Fruit fly (Drosophila melanogaster) whole organism, embryonic: Measurements from ENCODE around the gene CG13840.

Source experiments
- Aef1 ChIP-seq: fragments of 200-800 bp; sonication (Bioruptor generic); IDR thresholded peaks from 3 replicates; pipeline ENCODE4 v1.3.6; 2022; ENCODE audit warnings: missing biosample characterization, missing genetic modification characterization
- Atf6 ChIP-seq: fragments of 200-800 bp; sonication (Bioruptor generic); IDR thresholded peaks from 2 replicates; pipeline ENCODE4 v1.3.6; 2022; ENCODE audit warnings: missing biosample characterization, missing genetic modification characterization
- B-H1 ChIP-seq: fragments of 200-800 bp; sonication (Bioruptor generic); IDR thresholded peaks from 3 replicates; pipeline ENCODE4 v1.3.6; 2022; ENCODE audit warnings: missing biosample characterization, missing genetic modification characterization
- B-H2 ChIP-seq: fragments of 200-800 bp; sonication (Bioruptor generic); optimal IDR thresholded peaks from 2 replicates; lab custom pipeline; 2018; ENCODE audit warnings: missing biosample characterization, mild to moderate bottlenecking, missing genetic modification characterization
- Bgb ChIP-seq: fragments of 200-800 bp; sonication (Bioruptor generic); IDR thresholded peaks from 2 replicates; pipeline ENCODE4 v1.3.6; 2022; ENCODE audit warnings: missing biosample characterization, missing genetic modification characterization; ENCODE audit not compliant: partially characterized antibody
- CG13894 ChIP-seq: fragments of 200-800 bp; sonication (Bioruptor generic); optimal IDR thresholded peaks from 3 replicates; lab custom pipeline; 2018; ENCODE audit warnings: missing biosample characterization, mild to moderate bottlenecking, missing genetic modification characterization, moderate library complexity
- CG14710 ChIP-seq: fragments of 200-800 bp; sonication (Bioruptor generic); optimal IDR thresholded peaks from 3 replicates; lab custom pipeline; 2019; ENCODE audit warnings: missing biosample characterization, mild to moderate bottlenecking, missing genetic modification characterization, moderate library complexity
- CG15011 ChIP-seq: fragments of 200-800 bp; sonication (Bioruptor generic); optimal IDR thresholded peaks from 3 replicates; lab custom pipeline; 2018; ENCODE audit warnings: missing biosample characterization, mild to moderate bottlenecking, missing genetic modification characterization
- CG17385 ChIP-seq: fragments of 200-800 bp; sonication (Bioruptor generic); optimal IDR thresholded peaks from 3 replicates; lab custom pipeline; 2018; ENCODE audit warnings: missing biosample characterization, mild to moderate bottlenecking, missing genetic modification characterization
- CG18764 ChIP-seq: fragments of 200-800 bp; sonication (Bioruptor generic); optimal IDR thresholded peaks from 3 replicates; lab custom pipeline; 2016; ENCODE audit warnings: missing biosample characterization, missing genetic modification characterization
- CG2889 ChIP-seq: fragments of 200-800 bp; sonication (Bioruptor generic); IDR thresholded peaks from 3 replicates; pipeline ENCODE4 v1.3.6; 2022; ENCODE audit warnings: missing biosample characterization, missing genetic modification characterization
- CG30431 ChIP-seq: fragments of 200-800 bp; sonication (Bioruptor generic); optimal IDR thresholded peaks from 2 replicates; lab custom pipeline; 2017; ENCODE audit warnings: missing biosample characterization, missing genetic modification characterization
- CG4360 ChIP-seq: fragments of 200-800 bp; sonication (Bioruptor generic); IDR thresholded peaks from 2 replicates; pipeline ENCODE4 v1.3.6; 2022; ENCODE audit warnings: missing biosample characterization, missing genetic modification characterization
- CG7745 ChIP-seq: fragments of 200-800 bp; sonication (Bioruptor generic); optimal IDR thresholded peaks from 2 replicates; lab custom pipeline; 2018; ENCODE audit warnings: missing biosample characterization, mild to moderate bottlenecking, missing genetic modification characterization, moderate library complexity
- CG8924 ChIP-seq: fragments of 200-800 bp; optimal IDR thresholded peaks from 3 replicates; lab custom pipeline; 2019; ENCODE audit warnings: missing biosample characterization, mild to moderate bottlenecking, missing genetic modification characterization, moderate library complexity
- CG9437 ChIP-seq: fragments of 200-800 bp; sonication (Bioruptor generic); optimal IDR thresholded peaks from 2 replicates; lab custom pipeline; 2018; ENCODE audit warnings: missing biosample characterization, mild to moderate bottlenecking, missing genetic modification characterization
- CkIIα-i1 ChIP-seq: fragments of 200-800 bp; sonication (Bioruptor generic); IDR thresholded peaks from 2 replicates; pipeline ENCODE4 v1.3.6; 2022; ENCODE audit warnings: missing biosample characterization, missing genetic modification characterization
- D ChIP-seq, 2 experiments: fragments of 200-800 bp in 1 of 2; fragments of >200 bp in 1 of 2; sonication (Bioruptor generic) in 1 of 2; optimal IDR thresholded peaks; 2 replicates in 1 of 2; 3 replicates in 1 of 2; lab custom pipeline; 2017; ENCODE audit warnings: mild to moderate bottlenecking in 1 of 2, missing biosample characterization in 1 of 2, missing genetic modification characterization in 1 of 2, missing genetic modification reagents in 1 of 2
- Dip2 ChIP-seq: fragments of 200-800 bp; sonication (Bioruptor generic); IDR thresholded peaks from 2 replicates; pipeline ENCODE4 v1.3.6; 2022; ENCODE audit warnings: missing biosample characterization, missing genetic modification characterization
- Doc3 ChIP-seq: fragments of 200-800 bp; sonication (Bioruptor generic); IDR thresholded peaks from 3 replicates; pipeline ENCODE4 v1.3.6; 2022; ENCODE audit warnings: missing biosample characterization, missing genetic modification characterization; ENCODE audit not compliant: partially characterized antibody
- Ets65A ChIP-seq: fragments of 200-800 bp; sonication (Bioruptor generic); peaks from one replicate; lab custom pipeline; 2016; ENCODE audit warnings: missing biosample characterization, missing genetic modification characterization
- Hmx ChIP-seq: fragments of 200-800 bp; sonication (Bioruptor generic); optimal IDR thresholded peaks from 2 replicates; lab custom pipeline; 2016; ENCODE audit warnings: missing biosample characterization, missing genetic modification characterization
- MBD-R2 ChIP-seq: fragments of 200-800 bp; sonication (Bioruptor generic); IDR thresholded peaks from 2 replicates; pipeline ENCODE4 v1.3.6; 2022; ENCODE audit warnings: missing biosample characterization, missing genetic modification characterization
- Side ChIP-seq: fragments of 200-800 bp; sonication (Bioruptor generic); optimal IDR thresholded peaks from 2 replicates; lab custom pipeline; 2016; ENCODE audit warnings: missing biosample characterization, missing genetic modification characterization
- Sox100B ChIP-seq: fragments of 200-800 bp; sonication (Bioruptor generic); optimal IDR thresholded peaks from 3 replicates; lab custom pipeline; 2018; ENCODE audit warnings: missing biosample characterization, mild to moderate bottlenecking, missing genetic modification characterization
- Sry-δ ChIP-seq: fragments of 200-800 bp; sonication (Bioruptor generic); optimal IDR thresholded peaks from 2 replicates; lab custom pipeline; 2016; ENCODE audit warnings: missing biosample characterization, missing genetic modification characterization
- YL-1 ChIP-seq: fragments of 200-800 bp; sonication (Bioruptor generic); optimal IDR thresholded peaks from 3 replicates; lab custom pipeline; 2017; ENCODE audit warnings: missing biosample characterization, mild to moderate bottlenecking, missing genetic modification characterization
- abd-A ChIP-seq: fragments of 200-800 bp; sonication (Bioruptor generic); optimal IDR thresholded peaks from 3 replicates; lab custom pipeline; 2019; ENCODE audit warnings: missing biosample characterization, mild to moderate bottlenecking, missing genetic modification characterization, moderate library complexity
- al ChIP-seq: fragments of 200-800 bp; sonication (Bioruptor generic); IDR thresholded peaks from 2 replicates; pipeline ENCODE4 v1.3.6; 2022; ENCODE audit warnings: missing biosample characterization, missing genetic modification characterization
- ash1 ChIP-seq: fragments of 200-800 bp; sonication (Bioruptor generic); optimal IDR thresholded peaks from 2 replicates; lab custom pipeline; 2018; ENCODE audit warnings: missing biosample characterization, mild to moderate bottlenecking, missing genetic modification characterization
- az2 ChIP-seq: fragments of 200-800 bp; sonication (Bioruptor generic); optimal IDR thresholded peaks from 3 replicates; lab custom pipeline; 2016; ENCODE audit warnings: missing biosample characterization, missing genetic modification characterization
- chinmo ChIP-seq: fragments of 200-800 bp; sonication (Bioruptor generic); IDR thresholded peaks from 4 replicates; pipeline ENCODE4 v1.3.6; 2022; ENCODE audit warnings: missing biosample characterization, missing genetic modification characterization; ENCODE audit not compliant: partially characterized antibody
- dmrt11E ChIP-seq: fragments of 200-800 bp; sonication (Bioruptor generic); optimal IDR thresholded peaks from 3 replicates; lab custom pipeline; 2018; ENCODE audit warnings: missing biosample characterization, mild to moderate bottlenecking, missing genetic modification characterization, moderate library complexity
- fd102C ChIP-seq: fragments of 200-800 bp; sonication (Bioruptor generic); optimal IDR thresholded peaks from 2 replicates; lab custom pipeline; 2018; ENCODE audit warnings: missing biosample characterization, mild to moderate bottlenecking, missing genetic modification characterization, moderate library complexity
- fu2 ChIP-seq: fragments of 200-800 bp; sonication (Bioruptor generic); optimal IDR thresholded peaks from 2 replicates; lab custom pipeline; 2016; ENCODE audit warnings: missing biosample characterization, missing genetic modification characterization
- gcm ChIP-seq: fragments of 200-800 bp; sonication (Bioruptor generic); optimal IDR thresholded peaks from 2 replicates; lab custom pipeline; 2019; ENCODE audit warnings: missing biosample characterization, mild to moderate bottlenecking, missing genetic modification characterization, moderate library complexity
- grn ChIP-seq: fragments of 200-800 bp; sonication (Bioruptor generic); optimal IDR thresholded peaks from 3 replicates; lab custom pipeline; 2017; ENCODE audit warnings: missing biosample characterization, missing genetic modification characterization
- gro ChIP-seq: fragments of 200-800 bp; sonication (Bioruptor generic); optimal IDR thresholded peaks from 2 replicates; lab custom pipeline; 2016; ENCODE audit warnings: missing biosample characterization, missing genetic modification characterization
- gt ChIP-seq: fragments of 200-800 bp; sonication (Bioruptor generic); IDR thresholded peaks from 2 replicates; pipeline ENCODE4 v1.3.6; 2022; ENCODE audit warnings: missing biosample characterization, missing genetic modification characterization
- hbn ChIP-seq: fragments of 200-800 bp; sonication (Bioruptor generic); IDR thresholded peaks from 2 replicates; pipeline ENCODE4 v1.3.6; 2022; ENCODE audit warnings: missing biosample characterization, missing genetic modification characterization; ENCODE audit not compliant: partially characterized antibody
- nerfin-2 ChIP-seq: fragments of 200-800 bp; sonication (Bioruptor generic); IDR thresholded peaks from 2 replicates; pipeline ENCODE4 v1.3.6; 2022; ENCODE audit warnings: missing biosample characterization, missing genetic modification characterization; ENCODE audit not compliant: partially characterized antibody
- org-1 ChIP-seq: fragments of 200-800 bp; sonication (Bioruptor generic); optimal IDR thresholded peaks from 2 replicates; lab custom pipeline; 2017; ENCODE audit warnings: missing biosample characterization, missing genetic modification characterization
- otp ChIP-seq: fragments of 200-800 bp; sonication (Bioruptor generic); IDR thresholded peaks from 3 replicates; pipeline ENCODE4, ENCODE4 v1.3.6; 2022; ENCODE audit warnings: missing biosample characterization, missing genetic modification characterization
- pros ChIP-seq: fragments of 200-800 bp; sonication (Bioruptor generic); optimal IDR thresholded peaks from 3 replicates; lab custom pipeline; 2019; ENCODE audit warnings: missing biosample characterization, mild to moderate bottlenecking, missing genetic modification characterization, moderate library complexity
- schlank ChIP-seq: fragments of 200-800 bp; sonication (Bioruptor generic); optimal IDR thresholded peaks from 2 replicates; lab custom pipeline; 2018; ENCODE audit warnings: missing biosample characterization, mild to moderate bottlenecking, missing genetic modification characterization
- sima ChIP-seq: fragments of 200-800 bp; sonication (Bioruptor generic); optimal IDR thresholded peaks from 2 replicates; lab custom pipeline; 2016; ENCODE audit warnings: missing biosample characterization, missing genetic modification characterization
- slbo ChIP-seq: fragments of 200-800 bp; sonication (Bioruptor generic); IDR thresholded peaks from 2 replicates; pipeline ENCODE4 v1.3.6; 2022; ENCODE audit warnings: missing biosample characterization, missing genetic modification characterization
- tin ChIP-seq: fragments of 200-800 bp; sonication (Bioruptor generic); optimal IDR thresholded peaks from 3 replicates; lab custom pipeline; 2016; ENCODE audit warnings: missing biosample characterization, missing genetic modification characterization
- trh ChIP-seq: fragments of 200-800 bp; sonication (Bioruptor generic); optimal IDR thresholded peaks from 2 replicates; lab custom pipeline; 2016; ENCODE audit warnings: missing biosample characterization, missing genetic modification characterization
- unpg ChIP-seq: fragments of 200-800 bp; sonication (Bioruptor generic); optimal IDR thresholded peaks from 3 replicates; lab custom pipeline; 2018; ENCODE audit warnings: missing biosample characterization, mild to moderate bottlenecking, missing genetic modification characterization, moderate library complexity
- z ChIP-seq: fragments of 200-800 bp; sonication (Bioruptor generic); IDR thresholded peaks from 3 replicates; pipeline ENCODE4 v1.3.6; 2022; ENCODE audit warnings: missing biosample characterization, missing genetic modification characterization

CG13840 gene

dm6 chr3R:22861982-22862381 lies 46.0 kb upstream of the CG13840 start (continued):
- TF ChIP-seq CG14710 (tag; lab: Kevin White, UChicago) = peak; percentile 31
- no peak for TF ChIP-seq YL-1 (GFP tag; lab: Kevin White, UChicago)
- no peak for TF ChIP-seq chinmo (GFP tag; lab: Robert Waterston, UW)
- TF ChIP-seq CG4360 (GFP tag; lab: Robert Waterston, UW) = no peak
- TF ChIP-seq unpg (GFP tag; lab: Kevin White, UChicago) = peak; percentile 68
- TF ChIP-seq org-1 (GFP tag; lab: Kevin White, UChicago) = peak; percentile 45
- TF ChIP-seq CG15011 (GFP tag; lab: Kevin White, UChicago) = no peak
- TF ChIP-seq slbo = peak; percentile 58
- TF ChIP-seq Side (GFP tag; lab: Kevin White, UChicago) = no peak
- TF ChIP-seq hbn = no peak
- TF ChIP-seq CG2889 = no peak
- TF ChIP-seq Aef1 = peak; percentile 27; the same call in 1 of the 3 replicates
- no peak for TF ChIP-seq pros (GFP tag; lab: Kevin White, UChicago)
- no peak for TF ChIP-seq grn (GFP tag; lab: Kevin White, UChicago)
- TF ChIP-seq z = no peak
- no peak for TF ChIP-seq gt
- peak; percentile 36 for TF ChIP-seq Sox100B (GFP tag; lab: Kevin White, UChicago)
- peak; percentile 75 for TF ChIP-seq abd-A (tag; lab: Kevin White, UChicago)
- TF ChIP-seq MBD-R2 = 0 out of 2 replicates have a peak, but pooled peaks have one; percentile 18
- no peak for TF ChIP-seq D (optimal IDR thresholded peaks at IDR 0.05; lab: Kevin White, UChicago)
- peak; percentile 32 for TF ChIP-seq D (GFP tag; optimal IDR thresholded peaks at IDR 0.05; lab: Kevin White, UChicago)
- TF ChIP-seq Atf6 (GFP tag; lab: Robert Waterston, UW) = no peak
- TF ChIP-seq dmrt11E (tag; lab: Kevin White, UChicago) = no peak
- no peak for TF ChIP-seq trh
- peak; percentile 19 for TF ChIP-seq CG30431 (GFP tag; lab: Kevin White, UChicago)
- peak; percentile 17 for TF ChIP-seq CG9437 (GFP tag; lab: Kevin White, UChicago)
- no peak for TF ChIP-seq Hmx (GFP tag; lab: Kevin White, UChicago)
- TF ChIP-seq CG13894 (tag; lab: Kevin White, UChicago) = peak; percentile 67
- peak; percentile 51 for TF ChIP-seq CG8924 (tag; lab: Kevin White, UChicago)
- no peak for TF ChIP-seq schlank (tag; lab: Kevin White, UChicago)
- TF ChIP-seq tin (GFP tag; lab: Kevin White, UChicago) = no peak
- no peak for TF ChIP-seq fd102C
- no peak for TF ChIP-seq Sry-δ (GFP tag; lab: Kevin White, UChicago)
- TF ChIP-seq al (GFP tag; lab: Robert Waterston, UW) = no peak
- TF ChIP-seq gro (GFP tag; lab: Kevin White, UChicago) = no peak
- TF ChIP-seq CG18764 = no peak
- TF ChIP-seq CG17385 (GFP tag; lab: Kevin White, UChicago) = peak; percentile 67
- TF ChIP-seq Dip2 = no peak
- TF ChIP-seq CG7745 = no peak
- peak; percentile 93 for TF ChIP-seq Ets65A (GFP tag; lab: Kevin White, UChicago)
- no peak for TF ChIP-seq Bgb (GFP tag; lab: Robert Waterston, UW)
- TF ChIP-seq ash1 (GFP tag; lab: Kevin White, UChicago) = no peak
- peak; percentile 16 for TF ChIP-seq fu2 (GFP tag; lab: Kevin White, UChicago)
- no peak for TF ChIP-seq nerfin-2 (GFP tag; lab: Robert Waterston, UW)
- TF ChIP-seq gcm = peak; percentile 7
- no peak for TF ChIP-seq CkIIα-i1 (GFP tag; lab: Robert Waterston, UW)
- no peak for TF ChIP-seq sima (GFP tag; lab: Kevin White, UChicago)
- no peak for TF ChIP-seq Doc3 (GFP tag; lab: Robert Waterston, UW)
- 0 out of 3 replicates have a peak, but pooled peaks have one; percentile 54 for TF ChIP-seq otp
- TF ChIP-seq az2 (GFP tag; lab: Kevin White, UChicago) = peak; percentile 26
- peak; percentile 45; the same call in 2 of the 3 replicates for TF ChIP-seq B-H1 (GFP tag; lab: Robert Waterston, UW)
- no peak for TF ChIP-seq B-H2
